Worm (Caenorhabditis elegans) whole organism, L4/young adult: ENCODE measurements around the gene dsc-4.

Source experiments
- dao-5 ChIP-seq: sonication (generic microtip); optimal IDR thresholded peaks from 2 replicates; lab custom pipeline; 2016; ENCODE audit warnings: missing genotype, missing genetic modification characterization, moderate library complexity, missing compliant biosample characterization
- him-1 ChIP-seq: sonication (generic microtip); optimal IDR thresholded peaks from 2 replicates; lab custom pipeline; 2016; ENCODE audit warnings: missing genotype, missing genetic modification reagents, missing genetic modification characterization, missing compliant biosample characterization

DNA sequence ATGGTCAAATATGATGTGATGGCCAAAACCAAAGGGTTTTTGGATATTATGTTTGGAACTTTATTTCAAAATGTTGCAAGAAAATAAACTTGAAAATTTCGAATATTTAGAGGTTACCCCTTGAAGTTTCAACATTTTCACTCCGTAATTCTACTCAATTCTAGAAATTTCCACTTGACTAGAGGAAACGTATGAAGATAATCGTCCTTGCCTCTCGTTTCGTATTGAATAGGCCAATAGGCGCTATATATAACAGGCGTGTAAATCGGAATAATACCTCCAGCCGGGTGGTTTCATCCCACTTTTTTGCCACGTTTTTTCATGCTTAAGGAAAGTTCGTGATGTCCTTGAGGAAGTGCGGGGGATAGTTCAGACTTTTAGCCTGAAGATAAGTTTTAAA is 22.9 kb upstream of the dsc-4 start:
- no peak for TF ChIP-seq him-1
- TF ChIP-seq dao-5 (tag; lab: Kevin White, UChicago): no peak
